Fruit fly (Drosophila melanogaster): ENCODE data around the gene CG8840.

CG8840 gene

DNA sequence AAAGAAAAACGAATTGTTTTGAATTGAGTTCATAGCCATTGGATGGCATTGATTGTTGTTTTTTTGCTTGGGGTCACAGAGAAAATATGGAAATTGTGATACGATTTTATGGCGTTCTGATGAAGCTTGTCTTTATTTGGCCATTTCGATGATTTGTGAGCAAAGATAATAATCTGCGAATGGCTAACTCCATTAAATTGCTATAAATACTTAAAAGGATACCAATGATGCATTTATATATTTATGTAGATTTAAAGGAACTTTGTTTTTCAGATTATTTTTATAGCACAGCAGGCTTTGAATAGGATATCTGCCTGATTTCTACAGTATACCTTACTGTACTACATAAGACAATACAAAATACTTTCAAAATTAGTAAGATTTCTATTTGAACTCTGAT is at the start of gene CG8840:
Gene CG8840 (plus strand): TSS at position 301 of the 400 bp plus-strand sequence.
- no peak for TF ChIP-seq psq (optimal IDR thresholded peaks at IDR 0.05)
- TF ChIP-seq Sin3A (optimal IDR thresholded peaks at IDR 0.05): no peak
- TF ChIP-seq Myc (optimal IDR thresholded peaks at IDR 0.05): no peak
- TF ChIP-seq h (optimal IDR thresholded peaks at IDR 0.05): no peak
- no peak for TF ChIP-seq ttk (optimal IDR thresholded peaks at IDR 0.05)
- no peak for TF ChIP-seq insv (optimal IDR thresholded peaks at IDR 0.05)

DNA sequence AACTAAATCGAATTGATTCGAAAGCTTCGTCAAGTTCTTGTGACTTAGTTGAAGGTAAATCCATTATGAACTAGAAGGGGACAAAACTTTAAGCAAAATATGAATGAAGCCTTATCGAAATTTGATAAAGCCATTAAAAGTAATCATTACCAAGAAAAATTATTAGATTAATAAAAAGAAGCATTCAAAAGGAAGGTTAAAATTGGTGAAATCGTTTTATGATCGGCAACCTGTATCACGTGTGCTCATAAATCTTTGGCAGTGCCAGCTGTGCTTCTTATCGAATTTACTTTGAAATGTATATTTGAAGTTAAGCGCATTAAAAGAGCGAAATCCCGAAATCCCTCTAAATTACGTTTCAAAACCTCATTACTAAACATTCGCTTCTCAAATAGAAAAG is 48.5 kb upstream of the CG8840 start:
- TF ChIP-seq Sin3A (optimal IDR thresholded peaks at IDR 0.05) (no peak), Myc (optimal IDR thresholded peaks at IDR 0.05) (no peak), h (optimal IDR thresholded peaks at IDR 0.05) (no peak), psq (optimal IDR thresholded peaks at IDR 0.05) (no peak), insv (optimal IDR thresholded peaks at IDR 0.05) (no peak)

DNA sequence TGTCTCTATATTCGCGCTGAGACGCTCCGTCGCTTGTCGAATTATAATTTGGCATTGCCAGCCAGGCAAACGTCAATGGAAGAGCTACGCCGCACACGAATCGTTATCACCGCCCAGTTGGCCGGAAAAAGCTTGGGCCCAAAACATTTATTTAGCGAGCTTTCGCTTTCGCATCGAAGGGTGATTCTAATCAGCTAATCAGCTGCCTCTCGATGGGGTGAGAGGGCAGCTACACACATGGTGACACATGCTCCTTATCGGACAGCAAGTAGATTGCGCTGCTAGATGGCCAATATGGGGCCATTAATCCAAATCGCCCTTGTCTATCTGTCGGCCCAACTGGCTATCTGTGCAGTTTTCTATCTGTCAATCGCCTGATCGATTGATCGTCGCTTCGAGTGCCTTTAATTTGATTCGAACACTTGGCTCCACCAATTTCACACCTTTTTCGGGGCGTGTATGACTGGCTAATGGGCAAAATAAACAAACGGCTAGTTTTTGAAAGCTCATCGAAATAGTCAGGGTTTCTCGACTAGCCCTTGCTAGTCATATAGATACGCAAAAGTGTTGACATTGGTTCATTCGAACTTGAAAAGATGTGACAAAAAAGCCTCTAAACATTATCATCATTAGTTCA is 44.2 kb upstream of the CG8840 start:
- TF ChIP-seq Sin3A (optimal IDR thresholded peaks at IDR 0.05) (no peak), h (optimal IDR thresholded peaks at IDR 0.05) (no peak), insv (optimal IDR thresholded peaks at IDR 0.05) (no peak), ttk (optimal IDR thresholded peaks at IDR 0.05) (no peak), Myc (optimal IDR thresholded peaks at IDR 0.05) (no peak), psq (optimal IDR thresholded peaks at IDR 0.05) (no peak)

DNA sequence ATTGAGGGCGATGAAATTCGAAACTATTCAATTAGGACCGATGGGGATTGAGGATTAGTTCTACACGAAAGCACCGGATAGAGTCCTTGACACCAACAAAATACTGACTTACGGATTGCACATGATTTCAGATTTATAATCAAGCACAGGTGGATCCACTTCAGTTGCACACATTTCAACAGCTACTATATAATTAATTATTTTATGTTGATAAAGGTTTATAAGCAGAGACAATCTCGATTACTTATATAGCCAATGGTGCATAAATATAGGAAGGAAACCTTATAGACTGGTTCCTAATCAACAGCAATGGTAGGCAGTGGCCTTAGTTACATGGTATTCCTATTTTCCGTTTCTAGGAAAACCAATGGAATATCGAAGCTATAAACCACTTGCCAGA is 41.9 kb upstream of the CG8840 start:
- TF ChIP-seq h (optimal IDR thresholded peaks at IDR 0.05): no peak
- no peak for TF ChIP-seq ttk (optimal IDR thresholded peaks at IDR 0.05)
- no peak for TF ChIP-seq Sin3A (optimal IDR thresholded peaks at IDR 0.05)
- TF ChIP-seq insv (optimal IDR thresholded peaks at IDR 0.05): no peak
- no peak for TF ChIP-seq psq (optimal IDR thresholded peaks at IDR 0.05)
- TF ChIP-seq Myc (optimal IDR thresholded peaks at IDR 0.05): no peak

DNA sequence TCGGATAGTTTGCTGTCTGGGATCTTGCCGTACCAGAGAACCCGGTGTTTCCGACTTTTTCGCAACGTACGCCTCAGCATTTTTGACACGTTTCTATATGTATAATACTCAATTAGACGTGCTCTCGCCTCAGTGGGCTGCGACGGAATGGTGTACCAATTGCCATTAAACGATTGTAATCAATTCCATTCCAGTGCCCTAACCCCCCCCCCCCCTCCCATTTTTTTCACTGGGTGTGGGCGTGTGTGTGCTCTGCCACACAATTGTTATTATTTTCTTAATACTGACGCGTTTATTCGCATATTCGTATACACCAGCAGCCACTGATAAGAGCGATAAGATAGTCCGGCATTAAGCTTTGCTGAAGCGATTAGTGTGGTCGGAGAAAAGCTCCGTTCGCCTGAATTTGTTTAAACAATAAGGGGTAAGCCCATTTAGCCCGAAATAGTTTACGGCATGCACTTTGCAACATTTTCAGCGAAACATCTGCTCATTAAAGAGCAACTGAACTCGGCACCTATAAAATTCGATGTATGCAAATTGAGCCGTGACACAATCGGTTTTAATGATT is 41.2 kb upstream of the CG8840 start:
- no peak for TF ChIP-seq Myc (optimal IDR thresholded peaks at IDR 0.05)
- TF ChIP-seq h (optimal IDR thresholded peaks at IDR 0.05): no peak
- TF ChIP-seq insv (optimal IDR thresholded peaks at IDR 0.05): no peak

DNA sequence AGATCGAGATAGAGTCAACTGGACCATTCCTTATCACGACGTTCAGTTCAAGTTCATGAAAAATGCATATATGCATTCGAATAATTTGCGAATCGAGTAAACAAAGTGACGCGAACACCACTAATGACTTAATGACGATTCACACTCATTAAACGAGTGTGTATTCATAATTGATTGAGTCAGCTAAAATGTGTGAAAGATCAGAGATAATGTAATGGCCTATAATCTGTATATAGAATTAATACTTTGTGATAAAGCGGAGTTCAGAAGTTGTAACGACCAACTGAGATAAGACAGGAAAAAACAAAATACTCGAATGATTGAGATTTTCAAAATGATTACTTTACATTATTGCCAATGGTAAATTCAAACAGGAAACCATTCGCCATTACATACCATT is 40.5 kb upstream of the CG8840 start:
- TF ChIP-seq insv (optimal IDR thresholded peaks at IDR 0.05) (no peak), Myc (optimal IDR thresholded peaks at IDR 0.05) (no peak), h (optimal IDR thresholded peaks at IDR 0.05) (no peak), ttk (optimal IDR thresholded peaks at IDR 0.05) (no peak), Sin3A (optimal IDR thresholded peaks at IDR 0.05) (no peak), psq (optimal IDR thresholded peaks at IDR 0.05) (no peak)

DNA sequence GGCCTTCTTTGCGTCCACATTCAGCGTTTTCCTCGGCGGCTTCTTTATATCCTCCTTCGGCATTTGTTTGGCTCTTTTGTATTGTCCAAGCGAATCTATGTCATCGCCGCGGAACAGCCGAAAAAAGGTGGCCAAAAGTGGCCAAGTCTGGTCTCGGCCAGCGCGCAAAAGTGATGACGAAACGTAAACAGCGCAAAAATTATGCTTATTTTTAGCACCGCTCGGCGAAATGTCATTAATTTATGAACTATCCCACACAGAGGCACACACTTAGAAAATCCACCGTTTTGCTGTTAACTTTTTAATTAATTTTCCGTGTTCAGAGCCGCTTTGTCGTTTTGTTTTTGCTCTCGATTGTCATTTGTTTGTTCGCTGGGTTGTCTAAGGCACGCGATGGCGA is 39.4 kb upstream of the CG8840 start:
- TF ChIP-seq Myc (optimal IDR thresholded peaks at IDR 0.05): no peak
- no peak for TF ChIP-seq psq (optimal IDR thresholded peaks at IDR 0.05)
- TF ChIP-seq h (optimal IDR thresholded peaks at IDR 0.05): no peak
- no peak for TF ChIP-seq Sin3A (optimal IDR thresholded peaks at IDR 0.05)
- TF ChIP-seq insv (optimal IDR thresholded peaks at IDR 0.05): no peak
- TF ChIP-seq ttk (optimal IDR thresholded peaks at IDR 0.05): no peak

DNA sequence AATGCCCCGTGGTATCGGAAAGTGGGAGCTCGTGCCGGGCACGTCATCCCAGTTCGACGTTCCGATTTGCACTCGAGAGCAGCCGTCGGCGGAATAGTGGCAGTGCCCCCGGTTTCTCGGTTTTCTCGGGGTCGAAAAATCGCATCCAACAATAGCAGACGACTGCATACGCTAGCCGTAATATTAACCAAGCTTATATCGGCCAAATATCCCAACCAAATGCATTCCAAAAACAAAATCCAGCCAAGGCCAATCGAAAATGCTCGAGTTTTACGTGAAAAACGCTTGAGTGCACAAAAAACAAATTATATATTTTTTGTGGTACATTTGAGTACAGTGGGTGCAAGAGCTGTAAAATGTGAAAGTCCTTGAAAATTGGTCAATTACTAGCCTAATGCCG is 39.0 kb upstream of the CG8840 start:
- TF ChIP-seq Myc (optimal IDR thresholded peaks at IDR 0.05) (no peak), Sin3A (optimal IDR thresholded peaks at IDR 0.05) (no peak), insv (optimal IDR thresholded peaks at IDR 0.05) (no peak), h (optimal IDR thresholded peaks at IDR 0.05) (no peak), ttk (optimal IDR thresholded peaks at IDR 0.05) (no peak), psq (optimal IDR thresholded peaks at IDR 0.05) (no peak)

DNA sequence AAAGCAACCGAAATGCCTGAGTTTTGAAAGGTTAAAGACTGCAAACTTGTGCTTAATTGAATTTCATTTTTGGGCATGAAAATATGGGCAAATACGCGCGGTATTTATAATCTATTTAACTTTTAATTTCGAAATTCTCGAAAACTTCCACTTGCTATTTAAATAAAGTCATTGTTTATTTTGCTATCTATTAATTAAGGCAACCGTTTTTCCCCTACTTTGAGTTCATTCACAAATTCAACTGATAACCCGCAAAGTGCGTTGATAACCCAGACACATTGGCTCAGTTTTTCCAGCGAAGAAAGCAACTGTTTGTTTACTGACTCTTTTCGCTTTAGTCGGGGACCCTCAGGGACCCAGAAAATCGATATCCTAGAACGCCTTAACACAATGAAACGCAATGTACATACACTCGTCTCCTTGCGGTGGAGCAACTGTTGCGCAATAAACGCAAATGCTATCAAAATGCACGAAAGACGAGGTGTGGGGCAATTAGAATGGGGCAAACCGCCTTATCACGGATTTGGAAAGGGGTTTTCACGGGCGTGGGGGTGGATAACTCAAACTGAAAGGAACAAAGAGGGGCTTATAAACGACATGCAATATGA is 38.5 kb upstream of the CG8840 start:
- TF ChIP-seq Sin3A (optimal IDR thresholded peaks at IDR 0.05) (no peak), insv (optimal IDR thresholded peaks at IDR 0.05) (no peak), psq (optimal IDR thresholded peaks at IDR 0.05) (no peak), ttk (optimal IDR thresholded peaks at IDR 0.05) (no peak), Myc (optimal IDR thresholded peaks at IDR 0.05) (no peak), h (optimal IDR thresholded peaks at IDR 0.05) (no peak)

DNA sequence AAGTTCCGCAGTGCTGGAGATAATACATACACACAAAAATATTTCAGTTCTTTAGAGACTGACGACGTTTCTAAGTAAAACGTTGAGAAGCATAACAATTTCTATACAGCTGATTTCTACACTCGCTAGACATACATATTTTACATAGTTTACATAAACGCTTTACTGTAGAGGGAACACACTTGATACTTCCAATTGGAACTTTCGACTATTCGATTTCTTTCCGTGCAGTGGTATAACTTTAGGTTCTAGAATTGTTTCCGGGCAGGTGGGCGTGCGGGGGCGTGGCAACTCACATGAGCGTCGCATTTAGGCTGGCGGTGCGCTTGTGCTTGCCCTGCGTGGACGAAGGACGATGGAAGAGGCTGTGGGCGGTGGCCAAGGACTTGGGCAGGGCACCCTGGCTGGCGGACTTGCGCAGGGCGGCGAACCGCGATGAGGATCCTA is 37.9 kb upstream of the CG8840 start:
- TF ChIP-seq Sin3A (optimal IDR thresholded peaks at IDR 0.05) (no peak), Myc (optimal IDR thresholded peaks at IDR 0.05) (no peak), insv (optimal IDR thresholded peaks at IDR 0.05) (no peak), h (optimal IDR thresholded peaks at IDR 0.05) (no peak), ttk (optimal IDR thresholded peaks at IDR 0.05) (no peak), psq (optimal IDR thresholded peaks at IDR 0.05) (no peak)

DNA sequence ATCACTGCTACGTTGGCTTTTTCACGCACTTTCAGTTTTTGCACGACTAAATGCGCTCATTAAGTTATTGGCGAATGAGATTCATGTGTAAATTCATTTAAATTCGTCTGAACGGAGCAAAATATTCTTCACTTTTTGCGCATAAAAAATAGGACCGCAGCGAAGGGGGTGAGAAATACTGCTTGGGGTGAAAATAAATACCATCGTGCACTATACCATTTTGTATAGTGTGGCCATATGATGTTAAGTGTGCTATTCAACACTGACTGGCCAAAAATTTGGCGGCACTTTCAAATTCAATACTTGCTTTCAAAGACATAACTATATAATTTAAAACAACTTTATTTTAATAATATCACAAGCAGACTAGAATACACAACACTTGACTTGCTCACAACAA is 37.1 kb upstream of the CG8840 start, which contains the start of gene GramD1B:
Gene GramD1B (minus strand): TSS at position 131 of the 400 bp plus-strand sequence.
- TF ChIP-seq insv (optimal IDR thresholded peaks at IDR 0.05): no peak
- TF ChIP-seq h (optimal IDR thresholded peaks at IDR 0.05): no peak
- TF ChIP-seq psq (optimal IDR thresholded peaks at IDR 0.05): no peak
- no peak for TF ChIP-seq Sin3A (optimal IDR thresholded peaks at IDR 0.05)
- no peak for TF ChIP-seq ttk (optimal IDR thresholded peaks at IDR 0.05)
- TF ChIP-seq Myc (optimal IDR thresholded peaks at IDR 0.05): no peak

DNA sequence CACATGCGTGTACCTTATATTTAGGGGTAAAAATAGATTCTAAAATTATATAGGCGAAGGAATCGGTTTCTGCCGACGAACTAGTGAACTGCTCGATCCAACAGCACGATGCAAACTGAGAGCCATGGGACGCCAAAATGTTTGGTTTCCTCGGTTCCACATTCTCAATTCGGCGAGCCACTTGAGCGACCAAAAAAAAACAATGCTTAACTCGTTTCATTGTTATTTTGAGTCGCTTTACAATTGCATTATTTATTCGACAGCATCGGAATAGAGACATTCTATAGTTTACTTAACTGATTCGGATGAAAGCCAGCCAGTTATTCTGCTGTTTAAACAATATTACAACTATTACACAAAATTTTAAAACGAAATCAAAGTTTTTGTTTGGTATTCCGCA is 34.7 kb upstream of the CG8840 start, which contains the start of gene CG15412:
Gene CG15412 (minus strand): TSS at position 101 of the 400 bp plus-strand sequence.
- no peak for TF ChIP-seq psq (optimal IDR thresholded peaks at IDR 0.05)
- no peak for TF ChIP-seq ttk (optimal IDR thresholded peaks at IDR 0.05)
- TF ChIP-seq insv (optimal IDR thresholded peaks at IDR 0.05): no peak
- no peak for TF ChIP-seq Myc (optimal IDR thresholded peaks at IDR 0.05)
- TF ChIP-seq Sin3A (optimal IDR thresholded peaks at IDR 0.05): no peak
- no peak for TF ChIP-seq h (optimal IDR thresholded peaks at IDR 0.05)

Measured in Kc167 (cell line).